Worm (Caenorhabditis elegans) whole organism, mixed stage, embryonic: ENCODE data around the gene BE0003N10.1.
"Not testable (repeated sequence)": the region's sequence is repeated elsewhere in the genome, so short reads cannot be mapped to it uniquely, and the experiment has no call there.

ENCODE experiments used
- M03D4.4 ChIP-seq: sonication (generic microtip); optimal IDR thresholded peaks from 2 replicates; lab custom pipeline; 2017; ENCODE audit warnings: mild to moderate bottlenecking, missing genetic modification characterization, missing compliant biosample characterization
- bed-3 ChIP-seq: fragments of 200-800 bp; sonication (Bioruptor generic); optimal IDR thresholded peaks from 3 replicates; lab custom pipeline; 2018; ENCODE audit warnings: mild to moderate bottlenecking, missing genetic modification characterization, moderate library complexity, missing compliant biosample characterization
- blmp-1 ChIP-seq: fragments of 150-350 bp; optimal IDR thresholded peaks from 2 replicates; lab custom pipeline; 2014; ENCODE audit warnings: missing biosample characterization, missing genetic modification characterization
- ceh-39 ChIP-seq: fragments of 150-350 bp; optimal IDR thresholded peaks from 2 replicates; lab custom pipeline; 2014; ENCODE audit warnings: missing biosample characterization, missing genetic modification characterization
- ces-1 ChIP-seq: fragments of 150-350 bp; optimal IDR thresholded peaks from 2 replicates; lab custom pipeline; 2014; ENCODE audit warnings: missing biosample characterization, missing genetic modification reagents, missing genetic modification characterization
- cnd-1 ChIP-seq: fragments of 200-800 bp; sonication (Bioruptor generic); optimal IDR thresholded peaks from 2 replicates; lab custom pipeline; 2018; ENCODE audit warnings: mild to moderate bottlenecking, missing genetic modification characterization, missing compliant biosample characterization
- drap-1 ChIP-seq: fragments of 200-800 bp; sonication (Bioruptor generic); optimal IDR thresholded peaks from 3 replicates; lab custom pipeline; 2018; ENCODE audit warnings: mild to moderate bottlenecking, missing genetic modification characterization, missing compliant biosample characterization
- elt-1 ChIP-seq: sonication (generic microtip); optimal IDR thresholded peaks from 2 replicates; lab custom pipeline; 2017; ENCODE audit warnings: missing genetic modification characterization, mild to moderate bottlenecking, missing compliant biosample characterization, antibody characterized with exemption, moderate library complexity, borderline replicate concordance; ENCODE audit not compliant: insufficient read depth
- flh-1 ChIP-seq: fragments of 200-800 bp; sonication (Bioruptor generic); optimal IDR thresholded peaks from 2 replicates; lab custom pipeline; 2018; ENCODE audit warnings: mild to moderate bottlenecking, missing genetic modification characterization, moderate library complexity, missing compliant biosample characterization
- hlh-1 ChIP-seq: fragments of 150-350 bp; optimal IDR thresholded peaks from 2 replicates; lab custom pipeline; 2014; ENCODE audit warnings: missing biosample characterization, missing genetic modification reagents, missing genetic modification characterization
- lin-13 ChIP-seq: fragments of 150-350 bp; optimal IDR thresholded peaks from 2 replicates; lab custom pipeline; 2014; ENCODE audit warnings: missing biosample characterization, missing genetic modification characterization
- lin-32 ChIP-seq: fragments of 200-800 bp; sonication (Bioruptor generic); optimal IDR thresholded peaks from 2 replicates; lab custom pipeline; 2018; ENCODE audit warnings: mild to moderate bottlenecking, missing genetic modification characterization, missing compliant biosample characterization
- lsy-2 ChIP-seq: fragments of 150-350 bp; optimal IDR thresholded peaks from 2 replicates; lab custom pipeline; 2014; ENCODE audit warnings: missing biosample characterization, missing genetic modification characterization
- mab-5 ChIP-seq: fragments of 150-350 bp; optimal IDR thresholded peaks from 2 replicates; lab custom pipeline; 2014; ENCODE audit warnings: missing biosample characterization, missing genetic modification characterization
- mep-1 ChIP-seq: fragments of 150-350 bp; optimal IDR thresholded peaks from 2 replicates; lab custom pipeline; 2017; ENCODE audit warnings: missing biosample characterization, missing genetic modification reagents, missing genetic modification characterization, inconsistent platforms
- mls-2 ChIP-seq: sonication (generic microtip); optimal IDR thresholded peaks from 2 replicates; lab custom pipeline; 2016; ENCODE audit warnings: mild to moderate bottlenecking, missing genetic modification characterization, moderate library complexity, missing compliant biosample characterization
- nhr-12 ChIP-seq: fragments of 150-350 bp; optimal IDR thresholded peaks from 2 replicates; lab custom pipeline; 2014; ENCODE audit warnings: missing biosample characterization, missing genetic modification characterization
- nhr-2 ChIP-seq: fragments of 150-350 bp; optimal IDR thresholded peaks from 2 replicates; lab custom pipeline; 2014; ENCODE audit warnings: missing biosample characterization, missing genetic modification characterization
- nhr-237 ChIP-seq: fragments of 150-350 bp; optimal IDR thresholded peaks from 2 replicates; lab custom pipeline; 2014; ENCODE audit warnings: missing biosample characterization, missing genetic modification characterization
- nhr-28 ChIP-seq: fragments of 150-350 bp; optimal IDR thresholded peaks from 2 replicates; lab custom pipeline; 2014; ENCODE audit warnings: missing biosample characterization, missing genetic modification characterization
- pha-4 ChIP-seq: fragments of 150-350 bp; optimal IDR thresholded peaks from 2 replicates; lab custom pipeline; 2018; ENCODE audit warnings: missing biosample characterization, missing genetic modification reagents, missing genetic modification characterization
- sem-2 ChIP-seq: fragments of 200-800 bp; sonication (Bioruptor generic); optimal IDR thresholded peaks from 2 replicates; lab custom pipeline; 2018; ENCODE audit warnings: mild to moderate bottlenecking, missing genetic modification characterization, missing compliant biosample characterization
- snpc-4 ChIP-seq: fragments of 150-350 bp; optimal IDR thresholded peaks from 2 replicates; lab custom pipeline; 2014; ENCODE audit warnings: missing biosample characterization, missing genetic modification characterization
- sptf-1 ChIP-seq: sonication (generic microtip); optimal IDR thresholded peaks from 2 replicates; lab custom pipeline; 2017; ENCODE audit warnings: mild to moderate bottlenecking, missing genetic modification characterization, moderate library complexity, missing compliant biosample characterization
- tbx-8 ChIP-seq: fragments of 200-800 bp; sonication (Bioruptor generic); optimal IDR thresholded peaks from 2 replicates; lab custom pipeline; 2018; ENCODE audit warnings: mild to moderate bottlenecking, missing genetic modification characterization, moderate library complexity, missing compliant biosample characterization
- unc-120 ChIP-seq: sonication (generic microtip); optimal IDR thresholded peaks from 2 replicates; lab custom pipeline; 2017; ENCODE audit warnings: missing genetic modification characterization, missing compliant biosample characterization; ENCODE audit not compliant: poor library complexity, severe bottlenecking
- unc-39 ChIP-seq: fragments of 150-350 bp; optimal IDR thresholded peaks from 2 replicates; lab custom pipeline; 2014; ENCODE audit warnings: missing biosample characterization, missing genetic modification characterization
- unc-62 ChIP-seq: fragments of 150-350 bp; optimal IDR thresholded peaks from 2 replicates; lab custom pipeline; 2014; ENCODE audit warnings: missing biosample characterization, missing genetic modification reagents, missing genetic modification characterization
- zip-8 ChIP-seq: fragments of 150-350 bp; optimal IDR thresholded peaks from 2 replicates; lab custom pipeline; 2014; ENCODE audit warnings: missing biosample characterization, missing genetic modification characterization
- ztf-11 ChIP-seq: fragments of 150-350 bp; optimal IDR thresholded peaks from 2 replicates; lab custom pipeline; 2014; ENCODE audit warnings: missing biosample characterization, missing genetic modification characterization

BE0003N10.1 gene

ce11 chrIII:1058074-1058473 is 20.8 kb downstream of the BE0003N10.1 start:
- no peak for TF ChIP-seq lin-32 (GFP tag; lab: Kevin White, UChicago)
- TF ChIP-seq blmp-1 (tag; lab: Kevin White, UChicago), result no peak
- TF ChIP-seq ces-1 (GFP tag; lab: Kevin White, UChicago), result no peak
- no peak for TF ChIP-seq ztf-11 (tag; lab: Kevin White, UChicago)
- TF ChIP-seq mls-2 (tag; lab: Kevin White, UChicago), result no peak
- TF ChIP-seq unc-62 (GFP tag; lab: Kevin White, UChicago), result no peak

ce11 chrIII:1058881-1059280 is 21.6 kb downstream of the BE0003N10.1 start:
- TF ChIP-seq mls-2 (tag; lab: Kevin White, UChicago), result no peak
- no peak for TF ChIP-seq nhr-2
- TF ChIP-seq snpc-4 (tag; lab: Kevin White, UChicago), result no peak

- no peak for TF ChIP-seq lin-32 (GFP tag; lab: Kevin White, UChicago)
- TF ChIP-seq hlh-1, result no peak
- TF ChIP-seq bed-3, result no peak
- TF ChIP-seq drap-1 (GFP tag; lab: Kevin White, UChicago), result no peak
- no peak for TF ChIP-seq cnd-1
- no peak for TF ChIP-seq elt-1 (tag; lab: Kevin White, UChicago)
- no peak for TF ChIP-seq flh-1 (GFP tag; lab: Kevin White, UChicago)
- TF ChIP-seq ces-1 (GFP tag; lab: Kevin White, UChicago), result no peak
- no peak for TF ChIP-seq lin-13 (tag; lab: Kevin White, UChicago)
- no peak for TF ChIP-seq tbx-8
- TF ChIP-seq mls-2 (tag; lab: Kevin White, UChicago), result no peak
- TF ChIP-seq sptf-1, result no peak
- TF ChIP-seq mep-1 (tag; lab: Kevin White, UChicago), result no peak
Observed at ce11 chrIII:1059961-1060360, 22.7 kb downstream of the BE0003N10.1 start, which contains the start of gene BE0003N10.6. BE0003N10.6 (minus strand) TSS chrIII:1060061.

ce11 chrIII:1074152-1074551 is 36.9 kb downstream of the BE0003N10.1 start:
- TF ChIP-seq nhr-28 (tag; lab: Kevin White, UChicago) (no peak), ces-1 (GFP tag; lab: Kevin White, UChicago) (no peak), blmp-1 (tag; lab: Kevin White, UChicago) (no peak), ztf-11 (tag; lab: Kevin White, UChicago) (no peak), mep-1 (tag; lab: Kevin White, UChicago) (no peak), lin-13 (tag; lab: Kevin White, UChicago) (no peak), nhr-2 (no peak), nhr-12 (tag; lab: Kevin White, UChicago) (no peak), sem-2 (GFP tag; lab: Kevin White, UChicago) (no peak), cnd-1 (no peak), mab-5 (no peak), pha-4 (tag; lab: Kevin White, UChicago) (no peak), bed-3 (no peak), elt-1 (tag; lab: Kevin White, UChicago) (no peak)

ce11 chrIII:1076383-1076782 is 39.1 kb downstream of the BE0003N10.1 start, which contains the start of gene uaf-1:
uaf-1 (minus strand) TSS chrIII:1076555.
- TF ChIP-seq nhr-28 (tag; lab: Kevin White, UChicago); mab-5; sem-2 (GFP tag; lab: Kevin White, UChicago): not testable (repeated sequence)

- TF ChIP-seq elt-1 (tag; lab: Kevin White, UChicago) (peak; percentile 5), mep-1 (tag; lab: Kevin White, UChicago) (peak; percentile 99), nhr-237 (tag; lab: Kevin White, UChicago) (peak; percentile 94), ztf-11 (tag; lab: Kevin White, UChicago) (no peak), drap-1 (GFP tag; lab: Kevin White, UChicago) (peak; percentile 52), nhr-12 (tag; lab: Kevin White, UChicago) (no peak), unc-62 (GFP tag; lab: Kevin White, UChicago) (peak; percentile 15), lin-13 (tag; lab: Kevin White, UChicago) (peak; percentile 94), cnd-1 (peak; percentile 33), unc-39 (tag; lab: Kevin White, UChicago) (no peak), lsy-2 (peak; percentile 85), bed-3 (no peak), zip-8 (no peak), flh-1 (GFP tag; lab: Kevin White, UChicago) (no peak), unc-120 (peak; percentile 58), mls-2 (tag; lab: Kevin White, UChicago) (no peak), ceh-39 (peak; percentile 92), M03D4.4 (tag; lab: Kevin White, UChicago) (peak; percentile 1), sptf-1 (peak; percentile 50), pha-4 (tag; lab: Kevin White, UChicago) (peak; percentile 90), blmp-1 (tag; lab: Kevin White, UChicago) (peak; percentile 14), hlh-1 (peak; percentile 87), ces-1 (GFP tag; lab: Kevin White, UChicago) (peak; percentile 73)
Observed at ce11 chrIII:1080536-1080935, 43.2 kb downstream of the BE0003N10.1 start, which contains the start of the genes rab-18 and kbp-4. rab-18 (minus strand) TSS chrIII:1080775. kbp-4 (plus strand) TSS chrIII:1080901.
